Worm (Caenorhabditis elegans) whole organism, young adult: ENCODE measurements around the gene dmsr-9.

ENCODE experiments used
- B0019.2 ChIP-seq: fragments of 200-800 bp; sonication (Bioruptor generic); conservative IDR thresholded peaks from 2 replicates; pipeline ENCODE4 v1.3.6; 2022; ENCODE audit warnings: missing genetic modification reagents, missing genetic modification characterization, missing compliant biosample characterization
- B0336.3 ChIP-seq: fragments of 200-800 bp; sonication (Bioruptor generic); IDR thresholded peaks from 2 replicates; pipeline ENCODE4 v1.3.6; 2022; ENCODE audit warnings: missing genetic modification characterization, missing compliant biosample characterization
- C06A6.2 ChIP-seq: fragments of 200-800 bp; sonication (Bioruptor generic); conservative IDR thresholded peaks from 2 replicates; pipeline ENCODE4 v1.3.6; 2022; ENCODE audit warnings: missing genetic modification characterization, missing compliant biosample characterization
- D2030.7 ChIP-seq: fragments of 200-800 bp; sonication (Bioruptor generic); IDR thresholded peaks from 2 replicates; pipeline ENCODE4 v1.3.6; 2022; ENCODE audit warnings: missing genetic modification reagents, missing genetic modification characterization, missing compliant biosample characterization
- F33H1.4 ChIP-seq: fragments of 200-800 bp; sonication (Bioruptor generic); IDR thresholded peaks from 2 replicates; pipeline ENCODE4 v1.3.6; 2022; ENCODE audit warnings: missing genetic modification reagents, missing genetic modification characterization, missing compliant biosample characterization
- F49E8.2 ChIP-seq: sonication (generic microtip); optimal IDR thresholded peaks from 3 replicates; lab custom pipeline; 2017; ENCODE audit warnings: missing genetic modification characterization, mild to moderate bottlenecking, missing compliant biosample characterization, antibody characterized with exemption, moderate library complexity; ENCODE audit not compliant: insufficient read depth
- F55B11.4 ChIP-seq: sonication (generic microtip); optimal IDR thresholded peaks from 2 replicates; lab custom pipeline; 2016; ENCODE audit warnings: missing compliant biosample characterization, missing genetic modification characterization, borderline replicate concordance; ENCODE audit not compliant: insufficient read depth
- K12H6.12 ChIP-seq: fragments of 200-800 bp; sonication (Bioruptor generic); optimal IDR thresholded peaks from 2 replicates; lab custom pipeline; 2018; ENCODE audit warnings: mild to moderate bottlenecking, missing genetic modification characterization, missing compliant biosample characterization
- Y53G8AR.9 ChIP-seq: fragments of 200-800 bp; sonication (Bioruptor generic); conservative IDR thresholded peaks from 2 replicates; pipeline ENCODE4 v1.3.6; 2022; ENCODE audit warnings: missing genetic modification reagents, missing genetic modification characterization, missing compliant biosample characterization
- Y79H2A.3 ChIP-seq: fragments of 200-800 bp; sonication (Bioruptor generic); conservative IDR thresholded peaks from 2 replicates; pipeline ENCODE4 v1.3.6; 2022; ENCODE audit warnings: missing genetic modification reagents, missing genetic modification characterization, missing compliant biosample characterization
- ZK185.1 ChIP-seq: sonication (generic microtip); optimal IDR thresholded peaks from 2 replicates; lab custom pipeline; 2016; ENCODE audit warnings: mild to moderate bottlenecking, missing genetic modification characterization, missing compliant biosample characterization; ENCODE audit not compliant: poor library complexity, severe bottlenecking
- akir-1 ChIP-seq: fragments of 200-800 bp; sonication (Bioruptor generic); optimal IDR thresholded peaks from 2 replicates; lab custom pipeline; 2018; ENCODE audit warnings: mild to moderate bottlenecking, missing genetic modification characterization, moderate library complexity, missing compliant biosample characterization
- attf-5 ChIP-seq: fragments of 200-800 bp; sonication (Bioruptor generic); optimal IDR thresholded peaks from 2 replicates; lab custom pipeline; 2018; ENCODE audit warnings: mild to moderate bottlenecking, missing genetic modification characterization, missing compliant biosample characterization
- ceh-100 ChIP-seq: fragments of 200-800 bp; sonication (Bioruptor generic); IDR thresholded peaks from 2 replicates; pipeline ENCODE4 v1.3.6; 2022; ENCODE audit warnings: missing genetic modification reagents, missing genetic modification characterization, missing compliant biosample characterization
- ceh-27 ChIP-seq: fragments of 200-800 bp; sonication (Bioruptor generic); optimal IDR thresholded peaks from 2 replicates; lab custom pipeline; 2018; ENCODE audit warnings: mild to moderate bottlenecking, missing genetic modification characterization, moderate library complexity, missing compliant biosample characterization
- ceh-91 ChIP-seq: fragments of 200-800 bp; sonication (Bioruptor generic); IDR thresholded peaks from 2 replicates; pipeline ENCODE4 v1.3.6; 2022; ENCODE audit warnings: missing genetic modification reagents, missing genetic modification characterization, missing compliant biosample characterization
- chd-7 ChIP-seq: sonication (generic microtip); optimal IDR thresholded peaks from 2 replicates; lab custom pipeline; 2016; ENCODE audit warnings: mild to moderate bottlenecking, missing genetic modification characterization, moderate library complexity, missing compliant biosample characterization
- dpff-1 ChIP-seq: sonication (generic microtip); optimal IDR thresholded peaks from 2 replicates; lab custom pipeline; 2017; ENCODE audit warnings: mild to moderate bottlenecking, missing genetic modification characterization, missing compliant biosample characterization
- efl-1 ChIP-seq: fragments of 150-350 bp; optimal IDR thresholded peaks from 2 replicates; lab custom pipeline; 2014; ENCODE audit warnings: missing biosample characterization, missing genetic modification reagents, missing genetic modification characterization
- gei-17 ChIP-seq: fragments of 200-800 bp; sonication (Bioruptor generic); optimal IDR thresholded peaks from 2 replicates; lab custom pipeline; 2018; ENCODE audit warnings: mild to moderate bottlenecking, missing genetic modification characterization, missing compliant biosample characterization
- hmg-1.2 ChIP-seq: fragments of 200-800 bp; sonication (Bioruptor generic); IDR thresholded peaks from 2 replicates; pipeline ENCODE4 v1.3.6; 2022; ENCODE audit warnings: missing genetic modification reagents, missing genetic modification characterization, missing compliant biosample characterization
- hsf-1 ChIP-seq: fragments of 200-800 bp; sonication (Bioruptor generic); IDR thresholded peaks from 2 replicates; pipeline ENCODE4 v1.3.6; 2022; ENCODE audit warnings: missing genetic modification reagents, missing genetic modification characterization, missing compliant biosample characterization
- lin-35 ChIP-seq, 3 experiments: fragments of 150-350 bp in 2 of 3; sonication (generic microtip) in 1 of 3; optimal IDR thresholded peaks; 2 replicates each; lab custom pipeline; 2014 to 2018; ENCODE audit warnings: missing biosample characterization in 3 of 3, missing genetic modification characterization in 3 of 3, missing genetic modification reagents in 3 of 3
- lin-54 ChIP-seq: fragments of 200-800 bp; sonication (Bioruptor generic); optimal IDR thresholded peaks from 2 replicates; lab custom pipeline; 2018; ENCODE audit warnings: mild to moderate bottlenecking, missing genetic modification characterization, missing compliant biosample characterization
- madf-3 ChIP-seq: fragments of 200-800 bp; sonication (Bioruptor generic); IDR thresholded peaks from 2 replicates; pipeline ENCODE4 v1.3.6; 2022; ENCODE audit warnings: missing genetic modification reagents, missing genetic modification characterization, missing compliant biosample characterization
- madf-8 ChIP-seq: fragments of 200-800 bp; sonication (Bioruptor generic); conservative IDR thresholded peaks from 2 replicates; pipeline ENCODE4 v1.3.6; 2022; ENCODE audit warnings: missing genetic modification reagents, missing genetic modification characterization, missing compliant biosample characterization
- mcd-1 ChIP-seq: fragments of 200-800 bp; sonication (Bioruptor generic); IDR thresholded peaks from 2 replicates; pipeline ENCODE4 v1.3.6; 2022; ENCODE audit warnings: missing genetic modification reagents, missing genetic modification characterization, missing compliant biosample characterization
- mel-28 ChIP-seq: sonication (generic microtip); optimal IDR thresholded peaks from 2 replicates; lab custom pipeline; 2016; ENCODE audit warnings: borderline replicate concordance, mild to moderate bottlenecking, missing genetic modification characterization, missing compliant biosample characterization
- mxl-1 ChIP-seq: sonication (generic microtip); optimal IDR thresholded peaks from 2 replicates; lab custom pipeline; 2016; ENCODE audit warnings: missing genetic modification characterization, missing compliant biosample characterization
- rcor-1 ChIP-seq: fragments of 200-800 bp; sonication (Bioruptor generic); IDR thresholded peaks from 2 replicates; pipeline ENCODE4 v1.3.6; 2022; ENCODE audit warnings: missing genetic modification reagents, missing genetic modification characterization, missing compliant biosample characterization
- rec-8 ChIP-seq, 2 experiments: sonication (generic microtip); optimal IDR thresholded peaks; 2 replicates each; lab custom pipeline; 2016; ENCODE audit warnings: mild to moderate bottlenecking in 2 of 2, missing genetic modification characterization in 2 of 2, missing genetic modification reagents in 2 of 2, missing genotype in 2 of 2, missing biosample characterization in 1 of 2, missing compliant biosample characterization in 1 of 2, moderate library complexity in 1 of 2
- snpc-1.1 ChIP-seq: sonication (generic microtip); optimal IDR thresholded peaks from 2 replicates; lab custom pipeline; 2017; ENCODE audit warnings: missing genetic modification characterization, mild to moderate bottlenecking, missing compliant biosample characterization, antibody characterized with exemption, moderate library complexity, missing genotype, missing genetic modification reagents; ENCODE audit not compliant: insufficient read depth
- snpc-4 ChIP-seq, 5 experiments: fragments of 150-350 bp in 1 of 5; sonication (generic microtip) in 4 of 5; optimal IDR thresholded peaks; 2 replicates each; lab custom pipeline; 2014 to 2018; ENCODE audit warnings: missing genetic modification characterization in 5 of 5, missing biosample characterization in 3 of 5, antibody characterized with exemption in 2 of 5, mild to moderate bottlenecking in 2 of 5, missing compliant biosample characterization in 2 of 5, missing genotype in 2 of 5, moderate library complexity in 2 of 5, missing genetic modification reagents in 1 of 5
- tbp1 ChIP-seq: fragments of 200-800 bp; sonication (Bioruptor generic); optimal IDR thresholded peaks from 2 replicates; lab custom pipeline; 2018; ENCODE audit warnings: mild to moderate bottlenecking, missing genetic modification characterization, missing compliant biosample characterization
- unc-62 ChIP-seq: fragments of 150-350 bp; optimal IDR thresholded peaks from 2 replicates; lab custom pipeline; 2014; ENCODE audit warnings: missing biosample characterization, missing genetic modification reagents, missing genetic modification characterization
- ztf-18 ChIP-seq: sonication (generic microtip); optimal IDR thresholded peaks from 2 replicates; lab custom pipeline; 2016; ENCODE audit warnings: missing genotype, mild to moderate bottlenecking, missing genetic modification characterization, missing compliant biosample characterization

Gene dmsr-9

ce11 chrV:6784853-6785492 is 14.5 kb downstream of the dmsr-9 start, which contains the start of the genes spn-4 and spe-39 (continued):
- no peak for TF ChIP-seq snpc-1.1 (tag; lab: Kevin White, UChicago)
- peak in 1 of 2 experiments; percentile 4 for TF ChIP-seq rec-8 (tag; optimal IDR thresholded peaks at IDR 0.05; lab: Kevin White, UChicago)
- TF ChIP-seq dpff-1 (tag; lab: Kevin White, UChicago): no peak
- TF ChIP-seq F49E8.2: no peak
- peak; percentile 72 for TF ChIP-seq F33H1.4 (GFP tag; lab: Robert Waterston, UW)
- TF ChIP-seq Y53G8AR.9 (GFP tag; lab: Robert Waterston, UW): 0 out of 2 replicates have a peak, but pooled peaks have one; percentile 57
- no peak for TF ChIP-seq mxl-1 (tag; lab: Kevin White, UChicago)
- TF ChIP-seq ZK185.1 (tag; lab: Kevin White, UChicago): peak; percentile 78
- no peak for TF ChIP-seq snpc-4 (GFP tag; optimal IDR thresholded peaks at IDR 0.05; lab: Kevin White, UChicago)
- peak in 2 of 4 experiments; percentile 50 to 55 for TF ChIP-seq snpc-4 (tag; optimal IDR thresholded peaks at IDR 0.05; lab: Kevin White, UChicago)
- TF ChIP-seq hmg-1.2 (GFP tag; lab: Robert Waterston, UW): peak; percentile 47
- peak; percentile 92 for TF ChIP-seq D2030.7 (GFP tag; lab: Robert Waterston, UW)
- TF ChIP-seq madf-8 (GFP tag; lab: Robert Waterston, UW): peak; percentile 96
- TF ChIP-seq tbp1 (GFP tag; lab: Kevin White, UChicago): peak; percentile 41
- peak; percentile 90 for TF ChIP-seq ceh-91 (GFP tag; lab: Robert Waterston, UW)
- TF ChIP-seq chd-7: no peak
- peak; percentile 72 for TF ChIP-seq mcd-1 (GFP tag; lab: Robert Waterston, UW)
- no peak for TF ChIP-seq gei-17 (GFP tag; lab: Kevin White, UChicago)
- peak; percentile 28; the same call in 1 of the 2 replicates for TF ChIP-seq madf-3 (GFP tag; lab: Robert Waterston, UW)
- TF ChIP-seq ceh-100 (GFP tag; lab: Robert Waterston, UW): peak; percentile 55; the same call in 1 of the 2 replicates
- TF ChIP-seq ztf-18 (tag; lab: Kevin White, UChicago): peak; percentile 17
- no peak for TF ChIP-seq F55B11.4 (tag; lab: Kevin White, UChicago)
- TF ChIP-seq akir-1 (GFP tag; lab: Kevin White, UChicago): no peak
- 0 out of 2 replicates have a peak, but pooled peaks have one; percentile 52 for TF ChIP-seq hsf-1 (GFP tag; lab: Robert Waterston, UW)
- peak; percentile 72 for TF ChIP-seq B0019.2 (GFP tag; lab: Robert Waterston, UW)
- TF ChIP-seq B0336.3 (GFP tag; lab: Robert Waterston, UW): peak; percentile 76
- TF ChIP-seq unc-62 (GFP tag; lab: Kevin White, UChicago): no peak
- TF ChIP-seq efl-1: peak; percentile 97
- no peak for TF ChIP-seq attf-5 (GFP tag; lab: Kevin White, UChicago)
- TF ChIP-seq C06A6.2: 0 out of 2 replicates have a peak, but pooled peaks have one; percentile 43
- TF ChIP-seq lin-54 (GFP tag; lab: Kevin White, UChicago): peak; percentile 89
- TF ChIP-seq rcor-1 (GFP tag; lab: Robert Waterston, UW): 0 out of 2 replicates have a peak, but pooled peaks have one; percentile 49
- no peak for TF ChIP-seq mel-28 (tag; lab: Kevin White, UChicago)
- TF ChIP-seq K12H6.12 (tag; lab: Kevin White, UChicago): no peak
- peak; percentile 40 to 83 (median 47) for TF ChIP-seq lin-35 (GFP tag; optimal IDR thresholded peaks at IDR 0.05; lab: Kevin White, UChicago)
- peak; percentile 28 for TF ChIP-seq ceh-27 (GFP tag; lab: Kevin White, UChicago)
- TF ChIP-seq Y79H2A.3 (GFP tag; lab: Robert Waterston, UW): peak; percentile 61
